Worm (Caenorhabditis elegans): ENCODE data around the gene ctns-1.

DNA sequence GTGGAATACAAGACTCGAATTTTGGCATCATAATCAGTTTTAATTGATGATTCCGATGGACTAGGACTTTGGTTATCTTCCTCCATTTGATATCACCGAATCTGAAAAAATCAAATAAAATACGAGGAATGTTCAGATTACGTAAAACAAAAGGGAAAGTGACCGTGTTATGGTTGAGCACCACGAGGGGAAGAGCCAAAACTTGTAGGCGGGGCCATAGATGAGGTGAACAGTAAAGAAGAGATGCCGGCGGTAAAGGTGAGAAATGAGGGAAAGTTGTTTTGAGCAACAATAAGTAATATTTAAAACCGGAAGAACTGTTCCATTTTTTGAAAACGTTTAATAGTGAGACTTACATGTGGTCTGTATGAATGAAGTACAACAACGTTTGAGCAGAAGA lies 13.2 kb upstream of the ctns-1 start, which contains the start of gene F10B5.3:
- TF ChIP-seq lin-15B (tag; optimal IDR thresholded peaks at IDR 0.05) (no peak), lsy-2 (tag; optimal IDR thresholded peaks at IDR 0.05) (no peak), lin-13 (GFP tag; optimal IDR thresholded peaks at IDR 0.05) (no peak), elt-3 (tag; optimal IDR thresholded peaks at IDR 0.05) (no peak), ceh-63 (GFP tag; optimal IDR thresholded peaks at IDR 0.05) (no peak)
